Worm (Caenorhabditis elegans) whole organism, L3 larva: ENCODE data around the gene jac-1.

Experiments
- fkh-10 ChIP-seq: sonication (generic microtip); optimal IDR thresholded peaks from 2 replicates; lab custom pipeline; 2017; ENCODE audit warnings: missing biosample characterization, missing genetic modification reagents, missing genetic modification characterization
- jun-1 ChIP-seq: fragments of 150-350 bp; optimal IDR thresholded peaks from 2 replicates; lab custom pipeline; 2014; ENCODE audit warnings: missing biosample characterization, missing genetic modification reagents, missing genetic modification characterization

ce11 chrIV:16028475-16028874 lies 1.8 kb upstream of the jac-1 start:
- TF ChIP-seq jun-1 (tag; lab: Kevin White, UChicago) (no peak), fkh-10 (no peak)
